Fruit fly (Drosophila melanogaster): ENCODE measurements around the gene Ref1.
A peak's percentile ranks its signal among the peaks of the same experiment; 100 is the strongest.

Gene Ref1

DNA sequence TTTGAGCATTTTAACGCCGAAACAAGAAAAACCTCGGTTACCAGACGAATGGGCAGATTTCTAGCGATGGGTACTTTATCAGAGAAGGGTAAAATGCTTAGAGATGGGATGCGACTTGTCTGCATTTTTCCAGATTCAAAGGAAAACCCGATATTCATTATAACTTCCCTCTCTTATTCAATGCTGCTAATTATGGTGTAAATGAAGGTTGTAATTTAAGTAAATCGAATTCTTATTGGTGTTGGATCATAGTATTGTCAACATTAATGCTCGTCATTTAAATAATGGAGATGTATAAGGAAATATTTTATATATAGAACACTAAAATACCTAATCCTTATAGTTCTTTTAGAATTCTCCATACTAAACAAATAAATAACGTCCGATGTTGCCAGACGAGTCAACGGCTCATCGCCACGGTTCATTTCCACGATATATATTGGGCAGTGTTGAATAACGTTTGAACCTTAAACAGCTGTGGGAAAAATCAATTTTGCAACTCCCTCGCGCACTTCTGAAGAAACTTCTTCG lies 44.0 kb upstream of the Ref1 start, which contains the start of the genes Alh and CG10098 (continued):
- TF ChIP-seq slou (GFP tag; optimal IDR thresholded peaks at IDR 0.05) (peak; percentile 72), gsb (GFP tag; IDR thresholded peaks at IDR 0.05) (no peak; the same call in 1 of the 2 replicates), Med (GFP tag) (peak; percentile 96), ken (GFP tag; IDR thresholded peaks at IDR 0.05) (peak; percentile 87), eve (GFP tag; optimal IDR thresholded peaks at IDR 0.05) (no peak), HLHmδ (GFP tag; optimal IDR thresholded peaks at IDR 0.05) (no peak), CoRest (tag; optimal IDR thresholded peaks at IDR 0.05) (peak; percentile 91), gcm (GFP tag; optimal IDR thresholded peaks at IDR 0.05) (peak; percentile 22), CG7372 (GFP tag; IDR thresholded peaks at IDR 0.05) (peak; percentile 73), CG10209 (GFP tag; optimal IDR thresholded peaks at IDR 0.05) (peak; percentile 74), psq (GFP tag; optimal IDR thresholded peaks at IDR 0.05) (peak; percentile 41), CG18599 (GFP tag; optimal IDR thresholded peaks at IDR 0.05) (peak; percentile 87), repo (GFP tag; optimal IDR thresholded peaks at IDR 0.05) (peak; percentile 68), nerfin-2 (GFP tag; IDR thresholded peaks at IDR 0.05; ENCODE audit: partially characterized antibody) (peak; percentile 44; the same call in 1 of the 2 replicates), Hand (GFP tag; optimal IDR thresholded peaks at IDR 0.05) (peak; percentile 29), zf30C (GFP tag; optimal IDR thresholded peaks at IDR 0.05) (no peak), CG14667 (GFP tag; IDR thresholded peaks at IDR 0.05) (peak; percentile 80), CG3281 (GFP tag; optimal IDR thresholded peaks at IDR 0.05) (peak; percentile 71)

DNA sequence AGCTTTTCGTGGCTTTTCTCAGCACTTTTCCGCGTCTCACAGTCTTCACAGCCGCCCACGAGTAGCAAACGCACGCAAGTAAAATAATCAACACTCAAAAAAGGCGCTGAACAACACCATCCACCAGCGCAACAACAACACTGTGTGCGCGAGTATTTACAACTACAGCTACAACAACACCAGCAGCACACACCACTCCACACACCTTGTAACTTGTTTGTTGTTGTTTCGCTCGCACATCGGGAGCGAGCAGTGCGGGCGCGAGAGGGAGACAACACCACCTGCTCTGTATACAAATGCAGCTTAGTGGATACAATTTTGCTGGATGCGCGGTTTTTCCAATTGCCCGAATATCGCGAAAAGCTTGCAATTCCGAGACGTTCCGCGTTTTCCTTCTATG lies 43.5 kb upstream of the Ref1 start:
- TF ChIP-seq mirr (GFP tag; optimal IDR thresholded peaks at IDR 0.05) (peak; percentile 80), Hey (tag; optimal IDR thresholded peaks at IDR 0.05) (no peak), Xbp1 (GFP tag; optimal IDR thresholded peaks at IDR 0.05) (no peak), ewg (GFP tag; optimal IDR thresholded peaks at IDR 0.05) (peak; percentile 20), bcd (GFP tag; optimal IDR thresholded peaks at IDR 0.05) (no peak), CG15479 (GFP tag; optimal IDR thresholded peaks at IDR 0.05) (peak; percentile 88), CG4617 (GFP tag; optimal IDR thresholded peaks at IDR 0.05; ENCODE audit: borderline replicate concordance) (peak; percentile 96), CG34422 (GFP tag; IDR thresholded peaks at IDR 0.05) (0 out of 3 replicates have a peak, but pooled peaks have one; percentile 67), Opbp (GFP tag; IDR thresholded peaks at IDR 0.05; ENCODE audit: partially characterized antibody) (peak; percentile 20; the same call in 2 of the 3 replicates), Six4 (GFP tag; optimal IDR thresholded peaks at IDR 0.05) (no peak), HLHmδ (GFP tag; optimal IDR thresholded peaks at IDR 0.05) (peak; percentile 77), Oli (tag; optimal IDR thresholded peaks at IDR 0.05) (no peak), CG12071 (GFP tag; optimal IDR thresholded peaks at IDR 0.05) (peak; percentile 23), Hsf (GFP tag; optimal IDR thresholded peaks at IDR 0.05) (no peak), CG33213 (GFP tag; optimal IDR thresholded peaks at IDR 0.05) (no peak), CG12104 (GFP tag; optimal IDR thresholded peaks at IDR 0.05) (no peak), bbx (GFP tag; IDR thresholded peaks at IDR 0.05; ENCODE audit: partially characterized antibody) (peak; percentile 8; the same call in 1 of the 2 replicates), Trl (optimal IDR thresholded peaks at IDR 0.05) (peak in 1 of 2 experiments; percentile 9), Trl (GFP tag; optimal IDR thresholded peaks at IDR 0.05) (no peak), unc-4 (GFP tag; IDR thresholded peaks at IDR 0.05; ENCODE audit: partially characterized antibody) (no peak), so (GFP tag; IDR thresholded peaks at IDR 0.05) (0 out of 3 replicates have a peak, but pooled peaks have one; percentile 3), CG9609 (GFP tag; optimal IDR thresholded peaks at IDR 0.05) (no peak), HmgZ (tag; optimal IDR thresholded peaks at IDR 0.05) (peak; percentile 30), Dp (GFP tag; optimal IDR thresholded peaks at IDR 0.05) (peak; percentile 8), seq (GFP tag; IDR thresholded peaks at IDR 0.05) (peak; percentile 23; the same call in 1 of the 2 replicates), fd64A (GFP tag; optimal IDR thresholded peaks at IDR 0.05) (no peak), insv (GFP tag; optimal IDR thresholded peaks at IDR 0.05) (peak in 1 of 2 experiments; percentile 17), gsb (GFP tag; IDR thresholded peaks at IDR 0.05) (no peak), chinmo (GFP tag; IDR thresholded peaks at IDR 0.05; ENCODE audit: partially characterized antibody) (peak; percentile 90), Ptx1 (GFP tag; IDR thresholded peaks at IDR 0.05) (no peak), Med (GFP tag) (no peak), CG18262 (tag; optimal IDR thresholded peaks at IDR 0.05) (no peak), CG2202 (tag; optimal IDR thresholded peaks at IDR 0.05) (no peak), CG1832 (GFP tag; optimal IDR thresholded peaks at IDR 0.05) (peak; percentile 96)

All from whole organism, embryonic.